Worm (Caenorhabditis elegans) whole organism, early embryonic: ENCODE data around the gene C45G9.10.

Experiments
- flt-1 ChIP-seq: fragments of 200-800 bp; sonication (Bioruptor generic); IDR thresholded peaks from 2 replicates; pipeline ENCODE4 v1.3.6; 2022; ENCODE audit warnings: missing genetic modification characterization, missing compliant biosample characterization
- hmbx-1 ChIP-seq: sonication (generic microtip); optimal IDR thresholded peaks from 2 replicates; lab custom pipeline; 2016; ENCODE audit warnings: mild to moderate bottlenecking, missing genetic modification characterization, missing compliant biosample characterization
- hnd-1 ChIP-seq: sonication (generic microtip); optimal IDR thresholded peaks from 2 replicates; lab custom pipeline; 2016; ENCODE audit warnings: missing genetic modification characterization, missing compliant biosample characterization

ce11 chrIII:5089489-5089888 lies 27.8 kb upstream of the C45G9.10 start:
- TF ChIP-seq flt-1 (GFP tag; lab: Robert Waterston, UW), result no peak
- no peak for TF ChIP-seq hnd-1 (tag; lab: Kevin White, UChicago)
- no peak for TF ChIP-seq hmbx-1 (tag; lab: Kevin White, UChicago)
